Fruit fly (Drosophila melanogaster) S2 (cell line): ENCODE results near the gene lush.

ENCODE experiments used
- CG8478 ChIP-seq: fragments of >200 bp; optimal IDR thresholded peaks from 2 replicates; lab custom pipeline; 2018
- CTCF ChIP-seq, 2 experiments: fragments of >200 bp; optimal IDR thresholded peaks; 2 replicates each; lab custom pipeline; 2018

- no peak for TF ChIP-seq CTCF (optimal IDR thresholded peaks at IDR 0.05; lab: Kevin White, UChicago)
- TF ChIP-seq CG8478 (lab: Kevin White, UChicago), result no peak
Observed at dm6 chr3L:19632766-19633632, 27.1 kb upstream of the lush start.
